Worm (Caenorhabditis elegans): Measurements from ENCODE around the gene ppm-2.

ppm-2 gene

ce11 chrIII:4671491-4671890 lies 21.2 kb downstream of the ppm-2 start, which contains the start of gene T23F11.11:
TSS of gene T23F11.11 (minus strand) at chrIII:4671591.
- no peak for TF ChIP-seq nhr-80 (tag; optimal IDR thresholded peaks at IDR 0.05)

DNA sequence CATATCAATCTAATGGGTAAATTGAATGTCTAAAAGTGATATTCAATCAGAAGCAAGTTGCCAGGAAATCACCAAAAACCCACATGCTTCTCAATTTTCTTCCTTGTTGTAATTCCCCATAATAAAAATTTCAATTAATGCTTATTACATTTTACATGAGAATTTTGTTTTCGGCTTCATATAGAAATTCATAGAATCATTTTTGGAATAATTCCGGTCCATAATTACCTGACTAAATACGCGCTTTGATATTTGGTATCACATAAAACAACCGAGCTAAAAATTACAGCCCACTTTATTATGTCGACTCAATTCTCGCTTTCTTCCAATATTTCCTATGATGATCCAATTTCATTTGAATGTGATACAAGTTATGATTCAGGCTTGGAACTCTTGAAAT lies 21.7 kb downstream of the ppm-2 start, which contains the start of gene srg-13:
srg-13 (plus strand) TSS at position 301 of the 400 bp plus-strand sequence.
- TF ChIP-seq F10E7.11 (tag; optimal IDR thresholded peaks at IDR 0.05) (no peak), let-607 (tag; optimal IDR thresholded peaks at IDR 0.05) (no peak)

ce11 chrIII:4677466-4677865 lies 27.2 kb downstream of the ppm-2 start, which contains the start of gene srg-10:
TSS of gene srg-10 (plus strand) at chrIII:4677766.
- TF ChIP-seq tbx-9 (tag; optimal IDR thresholded peaks at IDR 0.05; ENCODE audit: borderline replicate concordance) (no peak), Y95B8A.8 (GFP tag; IDR thresholded peaks at IDR 0.05) (no peak), cebp-2 (GFP tag; IDR thresholded peaks at IDR 0.05) (no peak), F37B4.10 (GFP tag; IDR thresholded peaks at IDR 0.05) (no peak), Y53F4B.3 (GFP tag; IDR thresholded peaks at IDR 0.05) (no peak), repo-1 (tag; optimal IDR thresholded peaks at IDR 0.05) (no peak), egl-18 (GFP tag; IDR thresholded peaks at IDR 0.05) (no peak), nhr-27 (tag; optimal IDR thresholded peaks at IDR 0.05) (no peak), bed-2 (GFP tag; IDR thresholded peaks at IDR 0.05) (no peak), snpc-1.3 (tag; optimal IDR thresholded peaks at IDR 0.05; ENCODE audit: insufficient read depth) (no peak), lir-1 (GFP tag; conservative IDR thresholded peaks at IDR 0.05) (no peak), F10E7.11 (tag; optimal IDR thresholded peaks at IDR 0.05) (no peak), attf-3 (GFP tag; conservative IDR thresholded peaks at IDR 0.05) (no peak), ztf-22 (GFP tag; optimal IDR thresholded peaks at IDR 0.05) (no peak), ceh-79 (tag; optimal IDR thresholded peaks at IDR 0.05) (no peak), nhr-120 (GFP tag; IDR thresholded peaks at IDR 0.05) (no peak), mes-4 (tag; optimal IDR thresholded peaks at IDR 0.05) (no peak), nfya-1 (tag; optimal IDR thresholded peaks at IDR 0.05; ENCODE audit: borderline replicate concordance, insufficient read depth) (no peak), tlf-1 (GFP tag; optimal IDR thresholded peaks at IDR 0.05) (no peak)

ce11 chrIII:4679963-4680484 lies 29.7 kb downstream of the ppm-2 start, which contains the start of gene srg-11:
TSS of gene srg-11 (plus strand) at chrIII:4680013.
- TF ChIP-seq rpc-1 (optimal IDR thresholded peaks at IDR 0.05) (no peak), rpc-1 (tag; optimal IDR thresholded peaks at IDR 0.05) (no peak), hmg-20 (GFP tag; IDR thresholded peaks at IDR 0.05) (no peak), attf-3 (GFP tag; conservative IDR thresholded peaks at IDR 0.05) (no peak), F49E8.2 (tag; optimal IDR thresholded peaks at IDR 0.05; ENCODE audit: insufficient read depth) (no peak), madf-3 (GFP tag; IDR thresholded peaks at IDR 0.05) (no peak), ZK185.1 (tag; optimal IDR thresholded peaks at IDR 0.05; ENCODE audit: poor library complexity, severe bottlenecking) (no peak), tlf-1 (GFP tag; optimal IDR thresholded peaks at IDR 0.05) (no peak), snpc-1.1 (tag; optimal IDR thresholded peaks at IDR 0.05; ENCODE audit: insufficient read depth) (no peak), athp-1 (tag; optimal IDR thresholded peaks at IDR 0.05) (no peak), ceh-100 (GFP tag; IDR thresholded peaks at IDR 0.05) (no peak), Y53F4B.3 (GFP tag; IDR thresholded peaks at IDR 0.05) (no peak), hlh-12 (tag; optimal IDR thresholded peaks at IDR 0.05) (no peak), sea-2 (GFP tag; IDR thresholded peaks at IDR 0.05) (no peak), madf-8 (GFP tag; conservative IDR thresholded peaks at IDR 0.05) (no peak), mes-4 (tag; optimal IDR thresholded peaks at IDR 0.05) (no peak)
